Worm (Caenorhabditis elegans) whole organism, late embryonic: ENCODE data around the gene srj-1.

Experiments used
- F13H6.1 ChIP-seq: sonication (generic microtip); optimal IDR thresholded peaks from 2 replicates; lab custom pipeline; 2016; ENCODE audit warnings: missing genetic modification characterization, missing compliant biosample characterization
- ama-1 ChIP-seq: fragments of 150-350 bp; optimal IDR thresholded peaks from 2 replicates; lab custom pipeline; 2014
- ceh-45 ChIP-seq: fragments of 200-800 bp; sonication (Bioruptor generic); IDR thresholded peaks from 2 replicates; pipeline ENCODE4 v1.3.6; 2022; ENCODE audit warnings: missing genetic modification reagents, missing genetic modification characterization, missing compliant biosample characterization
- elt-2 ChIP-seq: sonication (generic microtip); optimal IDR thresholded peaks from 2 replicates; lab custom pipeline; 2016; ENCODE audit warnings: missing genetic modification reagents, missing genetic modification characterization, missing compliant biosample characterization
- elt-4 ChIP-seq: sonication (generic microtip); optimal IDR thresholded peaks from 2 replicates; lab custom pipeline; 2016; ENCODE audit warnings: missing genetic modification characterization, missing compliant biosample characterization
- fax-1 ChIP-seq: sonication (generic microtip); optimal IDR thresholded peaks from 2 replicates; lab custom pipeline; 2016; ENCODE audit warnings: missing genotype, missing genetic modification characterization, missing compliant biosample characterization
- nfya-1 ChIP-seq: sonication (generic microtip); optimal IDR thresholded peaks from 2 replicates; lab custom pipeline; 2017; ENCODE audit warnings: missing genetic modification characterization, mild to moderate bottlenecking, missing compliant biosample characterization, antibody characterized with exemption, moderate library complexity
- pqm-1 ChIP-seq: sonication (generic microtip); optimal IDR thresholded peaks from 2 replicates; lab custom pipeline; 2016; ENCODE audit warnings: missing genetic modification characterization, missing compliant biosample characterization
- sox-4 ChIP-seq: sonication (generic microtip); optimal IDR thresholded peaks from 2 replicates; lab custom pipeline; 2017; ENCODE audit warnings: mild to moderate bottlenecking, missing genetic modification characterization, inconsistent platforms, missing compliant biosample characterization
- unc-55 ChIP-seq: sonication (generic microtip); optimal IDR thresholded peaks from 2 replicates; lab custom pipeline; 2017; ENCODE audit warnings: missing biosample characterization, missing genetic modification reagents, missing genetic modification characterization
- unc-86 ChIP-seq: sonication (generic microtip); optimal IDR thresholded peaks from 2 replicates; lab custom pipeline; 2016; ENCODE audit warnings: missing genetic modification characterization, missing compliant biosample characterization

DNA sequence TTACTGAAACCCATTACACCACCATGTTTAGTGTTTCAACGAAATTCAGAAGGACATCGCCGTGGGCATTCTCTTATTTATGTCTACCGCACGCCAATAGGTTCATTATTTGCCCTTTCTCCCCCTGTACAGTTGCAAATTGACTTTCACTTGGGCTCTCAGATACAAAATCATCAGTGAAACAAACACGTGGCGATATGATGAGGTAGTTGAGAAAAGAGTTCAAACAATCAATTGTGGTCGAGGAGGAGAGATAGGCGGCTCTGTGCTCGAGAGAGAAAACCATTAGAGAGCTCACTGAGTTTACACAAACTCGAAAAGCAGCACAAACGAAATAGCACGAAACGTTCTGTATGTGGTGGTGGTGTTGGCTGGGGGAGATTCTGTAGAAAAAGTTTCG is 8.2 kb downstream of the srj-1 start:
- no peak for TF ChIP-seq sox-4 (tag; lab: Kevin White, UChicago)
- TF ChIP-seq elt-4 (tag; lab: Kevin White, UChicago), result no peak
- no peak for TF ChIP-seq ama-1 (lab: Kevin White, UChicago)
- TF ChIP-seq unc-86 (tag; lab: Kevin White, UChicago), result no peak
- no peak for TF ChIP-seq pqm-1 (tag; lab: Kevin White, UChicago)
- no peak for TF ChIP-seq elt-2 (tag; lab: Kevin White, UChicago)
- TF ChIP-seq unc-55 (GFP tag; lab: Kevin White, UChicago), result no peak
- TF ChIP-seq nfya-1 (tag; lab: Kevin White, UChicago), result no peak
- TF ChIP-seq fax-1 (tag; lab: Kevin White, UChicago), result no peak
- TF ChIP-seq ceh-45 (GFP tag; lab: Robert Waterston, UW), result no peak
- no peak for TF ChIP-seq F13H6.1 (tag; lab: Kevin White, UChicago)
